Fruit fly (Drosophila melanogaster): ENCODE results near the gene CG10226.

The CG10226 gene

dm6 chr3L:6262076-6262504, 22.2 kb upstream of the CG10226 start:
- TF ChIP-seq psq (optimal IDR thresholded peaks at IDR 0.05) (no peak), ttk (optimal IDR thresholded peaks at IDR 0.05) (no peak), Sin3A (optimal IDR thresholded peaks at IDR 0.05) (no peak), h (optimal IDR thresholded peaks at IDR 0.05) (no peak), insv (optimal IDR thresholded peaks at IDR 0.05) (no peak), Myc (optimal IDR thresholded peaks at IDR 0.05) (no peak)

- no peak for TF ChIP-seq insv (optimal IDR thresholded peaks at IDR 0.05)
- no peak for TF ChIP-seq ttk (optimal IDR thresholded peaks at IDR 0.05)
- no peak for TF ChIP-seq Sin3A (optimal IDR thresholded peaks at IDR 0.05)
- TF ChIP-seq psq (optimal IDR thresholded peaks at IDR 0.05): no peak
- TF ChIP-seq h (optimal IDR thresholded peaks at IDR 0.05): no peak
- TF ChIP-seq Myc (optimal IDR thresholded peaks at IDR 0.05): no peak
Observed at dm6 chr3L:6261230-6261629, 21.4 kb upstream of the CG10226 start.

DNA sequence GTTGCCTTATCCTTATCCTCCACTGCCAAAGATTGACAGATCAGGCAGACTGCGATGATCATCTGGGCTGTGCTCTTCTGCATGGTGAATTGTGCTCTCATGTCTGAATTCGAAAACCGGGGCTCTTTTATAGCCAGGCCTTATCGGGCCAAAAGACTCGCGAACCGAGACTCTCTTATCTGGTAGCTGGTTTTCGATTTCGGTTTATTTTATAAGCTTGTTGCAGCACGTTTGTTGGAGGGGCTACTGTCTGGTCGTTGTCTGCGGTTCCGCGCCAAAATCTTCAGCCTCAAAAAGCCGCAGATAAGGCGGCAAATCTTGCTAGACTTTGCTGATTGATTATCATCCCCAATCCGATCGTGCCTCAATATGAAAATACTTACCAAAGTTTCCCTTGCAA, 18.8 kb upstream of the CG10226 start, which contains the start of gene CG10163:
Gene CG10163 (minus strand): TSS at position 101 of the 400 bp plus-strand sequence.
- TF ChIP-seq insv (optimal IDR thresholded peaks at IDR 0.05): no peak
- TF ChIP-seq psq (optimal IDR thresholded peaks at IDR 0.05): no peak
- TF ChIP-seq Sin3A (optimal IDR thresholded peaks at IDR 0.05): no peak
- TF ChIP-seq Myc (optimal IDR thresholded peaks at IDR 0.05): no peak
- TF ChIP-seq ttk (optimal IDR thresholded peaks at IDR 0.05): no peak
- no peak for TF ChIP-seq h (optimal IDR thresholded peaks at IDR 0.05)

dm6 chr3L:6256408-6257188, 16.7 kb upstream of the CG10226 start, which contains the start of gene Best2:
Gene Best2 (minus strand): TSS chr3L:6256665.
- TF ChIP-seq insv (optimal IDR thresholded peaks at IDR 0.05) (no peak), h (optimal IDR thresholded peaks at IDR 0.05) (no peak), psq (optimal IDR thresholded peaks at IDR 0.05) (no peak), ttk (optimal IDR thresholded peaks at IDR 0.05) (no peak), Myc (optimal IDR thresholded peaks at IDR 0.05) (no peak), Sin3A (optimal IDR thresholded peaks at IDR 0.05) (no peak)

dm6 chr3L:6254427-6255105, 14.7 kb upstream of the CG10226 start:
- TF ChIP-seq psq (optimal IDR thresholded peaks at IDR 0.05) (no peak), Sin3A (optimal IDR thresholded peaks at IDR 0.05) (no peak), ttk (optimal IDR thresholded peaks at IDR 0.05) (no peak), h (optimal IDR thresholded peaks at IDR 0.05) (no peak), Myc (optimal IDR thresholded peaks at IDR 0.05) (no peak), insv (optimal IDR thresholded peaks at IDR 0.05) (no peak)

DNA sequence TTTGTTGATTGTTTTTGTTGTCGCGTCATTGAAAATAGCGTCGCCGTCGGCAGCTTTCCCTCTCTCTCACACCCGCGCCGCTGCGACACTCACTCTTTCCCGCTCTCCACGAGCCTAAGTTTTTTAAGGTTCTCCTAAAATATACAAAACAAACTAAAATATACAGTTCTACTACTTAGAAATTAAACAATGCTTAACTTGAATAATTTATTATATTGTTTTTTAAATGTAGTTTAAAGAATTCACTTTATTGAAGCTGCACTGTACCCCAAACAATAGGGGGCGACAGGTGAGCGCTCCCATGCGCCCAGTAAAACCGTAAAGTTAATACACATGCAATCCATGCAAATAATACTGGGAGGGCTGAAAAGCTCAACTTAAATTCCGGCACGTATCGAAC, 13.9 kb upstream of the CG10226 start:
- TF ChIP-seq Myc (optimal IDR thresholded peaks at IDR 0.05) (no peak), ttk (optimal IDR thresholded peaks at IDR 0.05) (no peak), insv (optimal IDR thresholded peaks at IDR 0.05) (no peak), h (optimal IDR thresholded peaks at IDR 0.05) (no peak), Sin3A (optimal IDR thresholded peaks at IDR 0.05) (no peak), psq (optimal IDR thresholded peaks at IDR 0.05) (no peak)

DNA sequence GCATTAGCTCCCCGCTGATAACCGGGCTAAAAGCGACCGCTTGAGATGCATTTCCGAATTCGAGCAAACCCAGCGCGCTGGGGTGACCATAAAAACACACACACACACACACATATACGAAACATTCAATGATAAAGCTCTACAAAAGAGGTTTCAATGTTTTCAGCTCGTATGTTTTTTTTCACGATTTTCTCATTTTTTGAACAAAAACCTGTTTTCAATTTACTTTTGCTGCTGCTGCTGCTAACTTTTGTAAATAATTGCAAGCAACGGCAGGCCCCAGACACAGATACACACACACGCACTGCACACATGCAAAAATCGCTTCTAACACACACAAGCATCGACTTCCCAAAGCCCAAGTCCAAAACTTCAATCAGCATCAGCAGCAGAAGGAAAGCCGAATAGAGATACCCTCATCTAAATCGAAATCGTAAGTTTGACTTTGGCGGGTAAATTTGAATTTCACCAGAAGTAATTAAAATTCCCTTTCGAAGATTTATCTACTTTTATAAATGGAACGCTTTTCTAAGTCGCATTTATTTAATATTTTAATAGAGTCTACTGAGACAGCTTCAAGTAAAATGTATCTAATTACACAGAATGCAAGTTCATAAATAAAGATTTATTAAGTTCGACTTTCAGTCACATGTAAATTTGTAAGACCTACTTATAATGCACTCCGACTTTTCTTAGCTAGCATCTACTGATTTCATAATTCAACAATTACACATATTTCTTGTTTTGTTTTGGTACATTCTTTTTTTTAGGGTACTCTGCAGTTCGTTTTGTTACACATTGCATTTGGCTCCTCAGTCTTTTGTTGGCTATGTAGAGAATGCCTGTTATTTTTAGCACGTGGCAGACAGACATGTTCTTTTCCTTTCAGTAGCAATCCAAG, 9.6 kb upstream of the CG10226 start:
- no peak for TF ChIP-seq insv (optimal IDR thresholded peaks at IDR 0.05)
- no peak for TF ChIP-seq ttk (optimal IDR thresholded peaks at IDR 0.05)
- TF ChIP-seq psq (optimal IDR thresholded peaks at IDR 0.05): no peak
- TF ChIP-seq Sin3A (optimal IDR thresholded peaks at IDR 0.05): no peak
- TF ChIP-seq h (optimal IDR thresholded peaks at IDR 0.05): no peak
- no peak for TF ChIP-seq Myc (optimal IDR thresholded peaks at IDR 0.05)

DNA sequence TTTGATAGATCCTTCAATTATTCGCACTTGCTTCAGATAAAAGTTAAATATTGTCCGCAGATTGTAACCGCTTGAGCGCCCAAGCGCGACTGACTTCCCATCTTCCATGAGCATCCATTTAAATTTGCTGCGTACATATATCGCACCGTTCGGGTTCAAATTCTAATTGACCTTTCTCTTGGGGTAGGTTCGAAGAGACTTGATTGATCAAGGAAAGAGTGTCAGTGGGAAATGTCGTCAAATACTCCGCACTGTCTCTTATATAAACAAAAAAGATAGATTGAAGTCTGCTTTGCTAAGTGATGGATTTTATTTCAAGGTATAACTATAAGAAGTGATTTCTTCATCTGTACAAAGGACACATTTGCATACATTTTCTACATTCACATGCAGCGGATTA, 5.8 kb upstream of the CG10226 start, which contains the start of gene Mdr65:
Gene Mdr65 (minus strand): TSS at position 101 of the 400 bp plus-strand sequence.
- TF ChIP-seq Sin3A (optimal IDR thresholded peaks at IDR 0.05) (no peak), psq (optimal IDR thresholded peaks at IDR 0.05) (no peak), h (optimal IDR thresholded peaks at IDR 0.05) (no peak), ttk (optimal IDR thresholded peaks at IDR 0.05) (no peak), Myc (optimal IDR thresholded peaks at IDR 0.05) (no peak), insv (optimal IDR thresholded peaks at IDR 0.05) (no peak)

dm6 chr3L:6234035-6234434, 5.8 kb downstream of the CG10226 start, which contains the start of gene CG42714:
Gene CG42714 (minus strand): TSS chr3L:6234056.
- TF ChIP-seq ttk (optimal IDR thresholded peaks at IDR 0.05): no peak
- TF ChIP-seq psq (optimal IDR thresholded peaks at IDR 0.05): no peak
- no peak for TF ChIP-seq Myc (optimal IDR thresholded peaks at IDR 0.05)
- TF ChIP-seq insv (optimal IDR thresholded peaks at IDR 0.05): no peak
- TF ChIP-seq h (optimal IDR thresholded peaks at IDR 0.05): no peak
- no peak for TF ChIP-seq Sin3A (optimal IDR thresholded peaks at IDR 0.05)

- TF ChIP-seq ttk (optimal IDR thresholded peaks at IDR 0.05) (no peak), Myc (optimal IDR thresholded peaks at IDR 0.05) (no peak), psq (optimal IDR thresholded peaks at IDR 0.05) (no peak), insv (optimal IDR thresholded peaks at IDR 0.05) (no peak), h (optimal IDR thresholded peaks at IDR 0.05) (no peak), Sin3A (optimal IDR thresholded peaks at IDR 0.05) (no peak)
Observed at dm6 chr3L:6233281-6233680, 6.6 kb downstream of the CG10226 start, which contains the start of gene BG642312. Gene BG642312 (minus strand): TSS chr3L:6233381.

DNA sequence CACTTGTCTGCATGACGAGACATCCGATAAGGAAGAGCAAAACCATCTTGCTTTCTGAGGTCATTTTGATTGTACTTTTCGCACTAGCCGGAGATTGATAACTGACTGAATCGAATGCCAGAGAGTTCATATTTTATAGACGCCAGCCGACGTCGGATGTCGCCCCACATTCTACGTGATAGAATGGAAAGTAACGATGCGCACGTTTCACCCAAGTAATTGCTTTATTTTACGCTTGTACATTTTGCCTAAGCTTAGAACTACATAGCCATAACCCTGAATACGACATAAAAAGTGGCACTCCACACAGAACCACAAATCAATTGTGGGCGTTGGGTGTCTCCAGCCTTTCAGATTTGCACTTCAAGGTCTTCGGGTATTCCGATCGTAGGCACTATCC, 7.6 kb downstream of the CG10226 start, which contains the start of gene CG13299:
Gene CG13299 (minus strand): TSS at position 101 of the 400 bp plus-strand sequence.
- no peak for TF ChIP-seq Myc (optimal IDR thresholded peaks at IDR 0.05)
- TF ChIP-seq Sin3A (optimal IDR thresholded peaks at IDR 0.05): no peak
- TF ChIP-seq insv (optimal IDR thresholded peaks at IDR 0.05): no peak
- TF ChIP-seq ttk (optimal IDR thresholded peaks at IDR 0.05): no peak
- no peak for TF ChIP-seq psq (optimal IDR thresholded peaks at IDR 0.05)
- no peak for TF ChIP-seq h (optimal IDR thresholded peaks at IDR 0.05)

Measured in Kc167 (cell line).